Worm (Caenorhabditis elegans) whole organism, L4 larva: ENCODE measurements around the gene K10D11.2.

ENCODE experiments used
- F10B5.3 ChIP-seq: sonication (generic microtip); optimal IDR thresholded peaks from 2 replicates; lab custom pipeline; 2016; ENCODE audit warnings: mild to moderate bottlenecking, missing genetic modification characterization, missing compliant biosample characterization
- F26F4.8 ChIP-seq: fragments of 200-800 bp; sonication (Bioruptor generic); conservative IDR thresholded peaks from 2 replicates; pipeline ENCODE4 v1.3.6; 2022; ENCODE audit warnings: missing genetic modification characterization, missing compliant biosample characterization
- T20F7.1 ChIP-seq: fragments of 200-800 bp; sonication (Bioruptor generic); optimal IDR thresholded peaks from 2 replicates; lab custom pipeline; 2018; ENCODE audit warnings: mild to moderate bottlenecking, missing genetic modification characterization, missing compliant biosample characterization
- Y5F2A.4 ChIP-seq: fragments of 200-800 bp; sonication (Bioruptor generic); optimal IDR thresholded peaks from 2 replicates; lab custom pipeline; 2018; ENCODE audit warnings: mild to moderate bottlenecking, missing genetic modification characterization, missing compliant biosample characterization
- Y75B8A.6 ChIP-seq: fragments of 200-800 bp; sonication (Bioruptor generic); IDR thresholded peaks from 2 replicates; pipeline ENCODE4 v1.3.6; 2022; ENCODE audit warnings: missing genetic modification reagents, missing genetic modification characterization, missing compliant biosample characterization
- aha-1 ChIP-seq: fragments of 150-350 bp; peaks from one replicate; lab custom pipeline; 2014; ENCODE audit warnings: missing biosample characterization, missing genetic modification characterization
- aly-2 ChIP-seq: sonication (generic microtip); optimal IDR thresholded peaks from 2 replicates; lab custom pipeline; 2018; ENCODE audit warnings: missing biosample characterization, missing genetic modification characterization
- attf-4 ChIP-seq: sonication (generic microtip); optimal IDR thresholded peaks from 3 replicates; lab custom pipeline; 2017; ENCODE audit warnings: missing biosample characterization, missing genetic modification characterization
- ceh-20 ChIP-seq: fragments of 200-800 bp; sonication (Bioruptor generic); IDR thresholded peaks from 2 replicates; pipeline ENCODE4 v1.3.6; 2022; ENCODE audit warnings: missing genetic modification reagents, missing genetic modification characterization, missing compliant biosample characterization
- ceh-62 ChIP-seq: sonication (generic microtip); optimal IDR thresholded peaks from 2 replicates; lab custom pipeline; 2017; ENCODE audit warnings: missing biosample characterization, missing genetic modification characterization
- ces-1 ChIP-seq: fragments of 150-350 bp; sonication (generic microtip); optimal IDR thresholded peaks from 4 replicates; lab custom pipeline; 2014; ENCODE audit warnings: missing biosample characterization, missing genetic modification reagents, missing genetic modification characterization
- cey-2 ChIP-seq: sonication (generic microtip); optimal IDR thresholded peaks from 3 replicates; lab custom pipeline; 2017; ENCODE audit warnings: missing genetic modification characterization, mild to moderate bottlenecking, missing compliant biosample characterization, antibody characterized with exemption, borderline replicate concordance; ENCODE audit not compliant: insufficient read depth
- daf-16 ChIP-seq, 3 experiments: sonication (generic microtip); optimal IDR thresholded peaks; 2 replicates each; lab custom pipeline; 2016 to 2017; ENCODE audit warnings: missing genetic modification characterization in 3 of 3, missing genetic modification reagents in 3 of 3, mild to moderate bottlenecking in 2 of 3, missing compliant biosample characterization in 2 of 3, missing biosample characterization in 1 of 3, moderate library complexity in 1 of 3
- daf-8 ChIP-seq: fragments of 200-800 bp; sonication (Bioruptor generic); IDR thresholded peaks from 2 replicates; pipeline ENCODE4 v1.3.6; 2022; ENCODE audit warnings: missing genetic modification characterization, missing compliant biosample characterization
- dmd-6 ChIP-seq: fragments of 200-800 bp; sonication (Bioruptor generic); IDR thresholded peaks from 2 replicates; pipeline ENCODE4 v1.3.6; 2022; ENCODE audit warnings: missing genetic modification reagents, missing genetic modification characterization, missing compliant biosample characterization
- dmd-8 ChIP-seq: fragments of 200-800 bp; sonication (Bioruptor generic); IDR thresholded peaks from 2 replicates; pipeline ENCODE4 v1.3.6; 2022; ENCODE audit warnings: missing genetic modification characterization, missing compliant biosample characterization
- duxl-1 ChIP-seq: sonication (generic microtip); optimal IDR thresholded peaks from 2 replicates; lab custom pipeline; 2016; ENCODE audit warnings: mild to moderate bottlenecking, missing genetic modification characterization, moderate library complexity, missing compliant biosample characterization; ENCODE audit not compliant: poor library complexity
- dve-1 ChIP-seq: sonication (generic microtip); optimal IDR thresholded peaks from 2 replicates; lab custom pipeline; 2017; ENCODE audit warnings: antibody characterized with exemption, mild to moderate bottlenecking, missing genetic modification characterization, missing compliant biosample characterization; ENCODE audit not compliant: insufficient read depth
- egl-43 ChIP-seq: fragments of 200-800 bp; sonication (Bioruptor generic); IDR thresholded peaks from 2 replicates; pipeline ENCODE4 v1.3.6; 2022; ENCODE audit warnings: missing genetic modification reagents, missing genetic modification characterization, missing compliant biosample characterization
- fos-1 ChIP-seq: fragments of 150-350 bp; optimal IDR thresholded peaks from 2 replicates; lab custom pipeline; 2014; ENCODE audit warnings: missing biosample characterization, missing genetic modification characterization
- gei-8 ChIP-seq: fragments of 200-800 bp; sonication (Bioruptor generic); optimal IDR thresholded peaks from 2 replicates; lab custom pipeline; 2018; ENCODE audit warnings: mild to moderate bottlenecking, missing genetic modification characterization, missing compliant biosample characterization
- hif-1 ChIP-seq, 2 experiments: sonication (generic microtip); optimal IDR thresholded peaks; 2 replicates each; lab custom pipeline; 2016 to 2017; ENCODE audit warnings: missing compliant biosample characterization in 2 of 2, missing genetic modification characterization in 2 of 2, missing genetic modification reagents in 2 of 2, missing genotype in 2 of 2, mild to moderate bottlenecking in 1 of 2
- lin-15B ChIP-seq: fragments of 150-350 bp; sonication (generic microtip); optimal IDR thresholded peaks from 3 replicates; lab custom pipeline; 2014; ENCODE audit warnings: missing biosample characterization, missing genetic modification characterization
- lin-39 ChIP-seq: fragments of 150-350 bp; optimal IDR thresholded peaks from 2 replicates; lab custom pipeline; 2014; ENCODE audit warnings: missing biosample characterization, missing genetic modification reagents, missing genetic modification characterization
- lir-3 ChIP-seq: sonication (generic microtip); optimal IDR thresholded peaks from 2 replicates; lab custom pipeline; 2016; ENCODE audit warnings: mild to moderate bottlenecking, missing genetic modification characterization, missing compliant biosample characterization
- lsy-2 ChIP-seq, 2 experiments: fragments of 150-350 bp in 1 of 2; sonication (generic microtip) in 1 of 2; optimal IDR thresholded peaks; 2 replicates each; lab custom pipeline; 2014 to 2017; ENCODE audit warnings: missing biosample characterization in 2 of 2, missing genetic modification characterization in 2 of 2
- madf-9 ChIP-seq: fragments of 200-800 bp; sonication (Bioruptor generic); conservative IDR thresholded peaks from 2 replicates; pipeline ENCODE4 v1.3.6; 2022; ENCODE audit warnings: missing genetic modification reagents, missing genetic modification characterization, missing compliant biosample characterization
- mep-1 ChIP-seq: fragments of 150-350 bp; sonication (generic microtip); optimal IDR thresholded peaks from 3 replicates; lab custom pipeline; 2014; ENCODE audit warnings: missing biosample characterization, missing genetic modification characterization
- mxl-3 ChIP-seq: fragments of 200-800 bp; sonication (Bioruptor generic); optimal IDR thresholded peaks from 2 replicates; lab custom pipeline; 2018; ENCODE audit warnings: mild to moderate bottlenecking, missing genetic modification characterization, missing compliant biosample characterization
- nhr-10 ChIP-seq: fragments of 150-350 bp; optimal IDR thresholded peaks from 2 replicates; lab custom pipeline; 2014; ENCODE audit warnings: missing biosample characterization, missing genetic modification characterization
- nhr-237 ChIP-seq: sonication (generic microtip); optimal IDR thresholded peaks from 2 replicates; lab custom pipeline; 2017; ENCODE audit warnings: missing biosample characterization, missing genetic modification characterization
- nhr-25 ChIP-seq: sonication (generic microtip); optimal IDR thresholded peaks from 2 replicates; lab custom pipeline; 2017; ENCODE audit warnings: missing genetic modification characterization, mild to moderate bottlenecking, missing compliant biosample characterization, antibody characterized with exemption, moderate library complexity, borderline replicate concordance; ENCODE audit not compliant: insufficient read depth
- nhr-41 ChIP-seq: fragments of 200-800 bp; sonication (Bioruptor generic); IDR thresholded peaks from 2 replicates; pipeline ENCODE4 v1.3.6; 2022; ENCODE audit warnings: missing genetic modification reagents, missing genetic modification characterization, missing compliant biosample characterization
- nhr-6 ChIP-seq: fragments of 150-350 bp; optimal IDR thresholded peaks from 2 replicates; lab custom pipeline; 2014; ENCODE audit warnings: missing biosample characterization, missing genetic modification characterization
- nhr-77 ChIP-seq: fragments of 150-350 bp; optimal IDR thresholded peaks from 2 replicates; lab custom pipeline; 2014; ENCODE audit warnings: missing biosample characterization, missing genetic modification characterization
- php-3 ChIP-seq: fragments of 200-800 bp; sonication (Bioruptor generic); IDR thresholded peaks from 2 replicates; pipeline ENCODE4 v1.3.6; 2022; ENCODE audit warnings: missing genetic modification reagents, missing genetic modification characterization, missing compliant biosample characterization
- pqm-1 ChIP-seq: sonication (generic microtip); optimal IDR thresholded peaks from 2 replicates; lab custom pipeline; 2017; ENCODE audit warnings: missing biosample characterization, missing genetic modification characterization
- saeg-2 ChIP-seq: fragments of 200-800 bp; sonication (Bioruptor generic); IDR thresholded peaks from 2 replicates; pipeline ENCODE4 v1.3.6; 2022; ENCODE audit warnings: missing genetic modification reagents, missing genetic modification characterization, missing compliant biosample characterization
- sdz-12 ChIP-seq: fragments of 200-800 bp; sonication (Bioruptor generic); optimal IDR thresholded peaks from 2 replicates; lab custom pipeline; 2018; ENCODE audit warnings: mild to moderate bottlenecking, missing genetic modification characterization, missing compliant biosample characterization
- set-16 ChIP-seq: fragments of 200-800 bp; sonication (Bioruptor generic); IDR thresholded peaks from 2 replicates; pipeline ENCODE4 v1.3.6; 2022; ENCODE audit warnings: missing genetic modification reagents, missing genetic modification characterization, missing compliant biosample characterization
- snpc-1.2 ChIP-seq: fragments of 200-800 bp; sonication (Bioruptor generic); IDR thresholded peaks from 2 replicates; pipeline ENCODE4 v1.3.6; 2022; ENCODE audit warnings: missing genetic modification reagents, missing genetic modification characterization, missing compliant biosample characterization
- snpc-4 ChIP-seq: fragments of 150-350 bp; optimal IDR thresholded peaks from 2 replicates; lab custom pipeline; 2014; ENCODE audit warnings: missing biosample characterization, missing genetic modification characterization
- spr-1 ChIP-seq: sonication (generic microtip); optimal IDR thresholded peaks from 2 replicates; lab custom pipeline; 2016; ENCODE audit warnings: mild to moderate bottlenecking, missing genetic modification characterization, missing compliant biosample characterization
- spr-3 ChIP-seq: fragments of 200-800 bp; sonication (Bioruptor generic); optimal IDR thresholded peaks from 2 replicates; lab custom pipeline; 2018; ENCODE audit warnings: mild to moderate bottlenecking, missing genetic modification characterization, missing compliant biosample characterization
- tag-97 ChIP-seq: fragments of 200-800 bp; sonication (Bioruptor generic); IDR thresholded peaks from 2 replicates; pipeline ENCODE4 v1.3.6; 2022; ENCODE audit warnings: missing genetic modification characterization, missing compliant biosample characterization
- tra-1 ChIP-seq: fragments of 200-800 bp; sonication (Bioruptor generic); IDR thresholded peaks from 2 replicates; pipeline ENCODE4 v1.3.6; 2022; ENCODE audit warnings: missing genetic modification reagents, missing genetic modification characterization, missing compliant biosample characterization
- unc-130 ChIP-seq: sonication (generic microtip); optimal IDR thresholded peaks from 2 replicates; lab custom pipeline; 2016; ENCODE audit warnings: missing genetic modification reagents, missing genetic modification characterization, missing compliant biosample characterization
- vab-7 ChIP-seq: fragments of 200-800 bp; sonication (Bioruptor generic); IDR thresholded peaks from 2 replicates; pipeline ENCODE4 v1.3.6; 2022; ENCODE audit warnings: missing genetic modification reagents, missing genetic modification characterization, missing compliant biosample characterization
- zip-2 ChIP-seq: fragments of 150-350 bp; optimal IDR thresholded peaks from 2 replicates; lab custom pipeline; 2014; ENCODE audit warnings: missing biosample characterization, missing genetic modification characterization
- ztf-11 ChIP-seq: fragments of 150-350 bp; optimal IDR thresholded peaks from 2 replicates; lab custom pipeline; 2014; ENCODE audit warnings: missing biosample characterization, missing genetic modification characterization
- ztf-7 ChIP-seq: fragments of 150-350 bp; optimal IDR thresholded peaks from 2 replicates; lab custom pipeline; 2014; ENCODE audit warnings: missing biosample characterization, missing genetic modification characterization

The K10D11.2 gene

DNA sequence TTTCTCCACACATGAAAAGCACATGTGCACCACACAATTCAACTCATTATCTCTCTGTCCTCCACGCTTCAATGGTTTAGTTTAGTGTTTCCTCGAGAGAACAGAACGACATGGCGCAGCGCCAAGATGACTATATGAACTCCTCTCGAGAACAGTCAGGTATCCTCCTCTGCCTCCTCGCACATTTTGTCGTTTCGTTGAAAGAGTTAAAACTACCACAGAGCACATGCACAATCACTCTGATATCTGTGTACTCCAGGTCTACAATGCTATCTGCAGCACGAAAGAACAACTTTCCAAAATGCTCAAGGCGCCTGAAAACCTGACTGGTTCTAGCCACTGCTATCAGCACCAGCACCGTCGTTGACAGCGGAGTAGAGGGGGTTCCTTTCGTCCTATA, 48.0 kb downstream of the K10D11.2 start (continued):
- TF ChIP-seq daf-8 (GFP tag; lab: Robert Waterston, UW) (no peak), nhr-6 (tag; lab: Kevin White, UChicago) (no peak), aha-1 (peak; percentile 85), dve-1 (tag; lab: Kevin White, UChicago) (peak; percentile 72), dmd-6 (GFP tag; lab: Robert Waterston, UW) (peak; percentile 91), snpc-4 (tag; lab: Kevin White, UChicago) (no peak), ztf-7 (tag; lab: Kevin White, UChicago) (no peak), egl-43 (GFP tag; lab: Robert Waterston, UW) (no peak), cey-2 (tag; lab: Kevin White, UChicago) (no peak), daf-16 (GFP tag; optimal IDR thresholded peaks at IDR 0.05; lab: Kevin White, UChicago) (no peak), daf-16 (tag; optimal IDR thresholded peaks at IDR 0.05; lab: Kevin White, UChicago) (peak; percentile 87), lin-15B (tag; lab: Kevin White, UChicago) (no peak), fos-1 (tag; lab: Kevin White, UChicago) (no peak), F26F4.8 (GFP tag; lab: Robert Waterston, UW) (no peak), vab-7 (GFP tag; lab: Robert Waterston, UW) (no peak), tag-97 (GFP tag; lab: Robert Waterston, UW) (no peak), tra-1 (no peak), gei-8 (GFP tag; lab: Kevin White, UChicago) (peak; percentile 12), mxl-3 (GFP tag; lab: Kevin White, UChicago) (peak; percentile 52), ztf-11 (tag; lab: Kevin White, UChicago) (no peak), php-3 (GFP tag; lab: Robert Waterston, UW) (peak; percentile 74; the same call in 1 of the 2 replicates), lir-3 (tag; lab: Kevin White, UChicago) (no peak), madf-9 (no peak), set-16 (GFP tag; lab: Robert Waterston, UW) (no peak), pqm-1 (peak; percentile 8), unc-130 (GFP tag; lab: Kevin White, UChicago) (no peak), F10B5.3 (no peak), saeg-2 (no peak), Y5F2A.4 (GFP tag; lab: Kevin White, UChicago) (no peak), nhr-77 (tag; lab: Kevin White, UChicago) (no peak), sdz-12 (GFP tag; lab: Kevin White, UChicago) (no peak), hif-1 (tag; optimal IDR thresholded peaks at IDR 0.05; lab: Kevin White, UChicago) (peak in 1 of 2 experiments; percentile 46), spr-1 (tag; lab: Kevin White, UChicago) (no peak), nhr-25 (tag; lab: Kevin White, UChicago) (no peak), dmd-8 (GFP tag; lab: Robert Waterston, UW) (no peak), mep-1 (peak; percentile 21), lsy-2 (tag; optimal IDR thresholded peaks at IDR 0.05; lab: Kevin White, UChicago) (peak in 1 of 2 experiments; percentile 1), duxl-1 (no peak), aly-2 (no peak), T20F7.1 (GFP tag; lab: Kevin White, UChicago) (no peak), nhr-10 (peak; percentile 17), attf-4 (tag; lab: Kevin White, UChicago) (no peak), Y75B8A.6 (GFP tag; lab: Robert Waterston, UW) (no peak), ces-1 (GFP tag; lab: Kevin White, UChicago) (no peak), nhr-41 (no peak), snpc-1.2 (GFP tag; lab: Robert Waterston, UW) (no peak), zip-2 (peak; percentile 6), ceh-20 (GFP tag; lab: Robert Waterston, UW) (peak; percentile 28; the same call in 1 of the 2 replicates), lin-39 (no peak), ceh-62 (tag; lab: Kevin White, UChicago) (no peak), spr-3 (GFP tag; lab: Kevin White, UChicago) (no peak), nhr-237 (tag; lab: Kevin White, UChicago) (no peak)
